Fruit fly (Drosophila melanogaster): ENCODE data around the gene CG33339.

The CG33339 gene

dm6 chr3R:24386434-24386833, 24.8 kb downstream of the CG33339 start:
- no peak for TF ChIP-seq Hnf4 (GFP tag; optimal IDR thresholded peaks at IDR 0.05)
- no peak for TF ChIP-seq CG9705 (GFP tag; optimal IDR thresholded peaks at IDR 0.05)
- no peak for TF ChIP-seq tai (GFP tag; optimal IDR thresholded peaks at IDR 0.05)
- TF ChIP-seq CG32264 (GFP tag; optimal IDR thresholded peaks at IDR 0.05): no peak
- no peak for TF ChIP-seq ey (GFP tag; optimal IDR thresholded peaks at IDR 0.05)
- no peak for TF ChIP-seq br (GFP tag; optimal IDR thresholded peaks at IDR 0.05)
- no peak for TF ChIP-seq Jra (GFP tag; optimal IDR thresholded peaks at IDR 0.05)
- TF ChIP-seq dmrt93B (GFP tag; optimal IDR thresholded peaks at IDR 0.05): no peak

dm6 chr3R:24390239-24390638, 28.6 kb downstream of the CG33339 start, which contains the start of the genes CG5768 and CG13615:
TSS of gene CG5768 (minus strand) at chr3R:24390339.
TSS of gene CG13615 (plus strand) at chr3R:24390518.
- TF ChIP-seq Hr83 (GFP tag; optimal IDR thresholded peaks at IDR 0.05; ENCODE audit: poor library complexity, severe bottlenecking) (no peak), br (GFP tag; optimal IDR thresholded peaks at IDR 0.05) (no peak), h (GFP tag; optimal IDR thresholded peaks at IDR 0.05) (no peak), CG9705 (GFP tag; optimal IDR thresholded peaks at IDR 0.05) (no peak), jim (GFP tag; optimal IDR thresholded peaks at IDR 0.05) (no peak)

- TF ChIP-seq Myc (optimal IDR thresholded peaks at IDR 0.05) (no peak), GATAd (GFP tag; optimal IDR thresholded peaks at IDR 0.05) (no peak), Vsx2 (GFP tag; optimal IDR thresholded peaks at IDR 0.05; ENCODE audit: partially characterized antibody) (no peak), tai (GFP tag; optimal IDR thresholded peaks at IDR 0.05) (no peak), Abd-B (GFP tag; optimal IDR thresholded peaks at IDR 0.05) (no peak), psq (GFP tag; optimal IDR thresholded peaks at IDR 0.05) (no peak), foxo (GFP tag; optimal IDR thresholded peaks at IDR 0.05) (no peak), N (GFP tag; optimal IDR thresholded peaks at IDR 0.05) (no peak), fru (GFP tag; optimal IDR thresholded peaks at IDR 0.05) (no peak), Hr78 (GFP tag; optimal IDR thresholded peaks at IDR 0.05) (no peak), dmrt93B (GFP tag; optimal IDR thresholded peaks at IDR 0.05) (no peak), jim (GFP tag; optimal IDR thresholded peaks at IDR 0.05) (no peak), rgr (GFP tag; optimal IDR thresholded peaks at IDR 0.05) (no peak), sv (GFP tag; optimal IDR thresholded peaks at IDR 0.05) (no peak)
Measured at dm6 chr3R:24392207-24392939, 30.7 kb downstream of the CG33339 start, which contains the start of gene CG13616. TSS of gene CG13616 (plus strand) at chr3R:24392889.

All from whole organism, wandering third instar larva.